Worm (Caenorhabditis elegans) whole organism, midembryonic: ENCODE data around the gene C24D10.49.

ENCODE experiments used
- T22C8.4 ChIP-seq: fragments of 200-800 bp; sonication (Bioruptor generic); IDR thresholded peaks from 2 replicates; pipeline ENCODE4 v1.3.6; 2022; ENCODE audit warnings: missing genetic modification characterization, missing compliant biosample characterization
- flt-1 ChIP-seq: fragments of 200-800 bp; sonication (Bioruptor generic); IDR thresholded peaks from 2 replicates; pipeline ENCODE4 v1.3.6; 2022; ENCODE audit warnings: missing genetic modification characterization, missing compliant biosample characterization
- klf-2 ChIP-seq: fragments of 200-800 bp; sonication (Bioruptor generic); conservative IDR thresholded peaks from 2 replicates; pipeline ENCODE4 v1.3.6; 2022; ENCODE audit warnings: missing genetic modification reagents, missing genetic modification characterization, missing compliant biosample characterization
- ztf-23 ChIP-seq: fragments of 200-800 bp; sonication (Bioruptor generic); IDR thresholded peaks from 2 replicates; pipeline ENCODE4 v1.3.6; 2022; ENCODE audit warnings: missing genetic modification reagents, missing genetic modification characterization, missing compliant biosample characterization
- ztf-29 ChIP-seq: fragments of 200-800 bp; sonication (Bioruptor generic); IDR thresholded peaks from 2 replicates; pipeline ENCODE4 v1.3.6; 2022; ENCODE audit warnings: missing genetic modification reagents, missing genetic modification characterization, missing compliant biosample characterization

DNA sequence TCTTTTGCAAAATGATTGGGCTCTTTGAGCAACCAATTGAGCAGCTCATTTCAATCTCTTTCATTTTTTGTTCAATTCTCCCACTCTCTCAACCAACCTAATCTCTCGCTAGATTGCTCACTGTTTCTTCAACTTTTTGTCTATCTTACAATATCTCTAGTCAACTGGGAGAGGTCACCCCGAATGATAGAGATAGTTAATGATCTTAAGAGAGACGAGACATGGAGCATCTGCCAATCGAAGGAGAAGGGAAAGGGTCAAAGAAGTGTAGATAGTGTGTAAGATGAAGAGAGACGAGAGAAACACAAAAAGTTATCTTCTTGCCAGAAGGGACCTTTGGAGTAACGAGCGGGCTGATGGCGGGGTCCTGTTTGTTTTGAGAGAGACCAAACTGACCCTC is 12.2 kb upstream of the C24D10.49 start:
- TF ChIP-seq klf-2 (GFP tag; lab: Robert Waterston, UW) (no peak), ztf-23 (GFP tag; lab: Robert Waterston, UW) (no peak), T22C8.4 (no peak), flt-1 (GFP tag; lab: Robert Waterston, UW) (no peak), ztf-29 (GFP tag; lab: Robert Waterston, UW) (no peak)
